Worm (Caenorhabditis elegans) whole organism, late embryonic: ENCODE data around the gene srh-195.

Experiments used
- C08G9.2 ChIP-seq: sonication (generic microtip); optimal IDR thresholded peaks from 2 replicates; lab custom pipeline; 2016; ENCODE audit warnings: mild to moderate bottlenecking, missing genetic modification characterization, moderate library complexity, missing compliant biosample characterization
- F13H6.1 ChIP-seq: sonication (generic microtip); optimal IDR thresholded peaks from 2 replicates; lab custom pipeline; 2016; ENCODE audit warnings: missing genetic modification characterization, missing compliant biosample characterization
- K02D7.2 ChIP-seq: sonication (generic microtip); optimal IDR thresholded peaks from 2 replicates; lab custom pipeline; 2017; ENCODE audit warnings: mild to moderate bottlenecking, missing genetic modification characterization, missing compliant biosample characterization
- K09A11.1 ChIP-seq: sonication (generic microtip); optimal IDR thresholded peaks from 2 replicates; lab custom pipeline; 2017; ENCODE audit warnings: antibody characterized with exemption, mild to moderate bottlenecking, missing genetic modification characterization, missing compliant biosample characterization; ENCODE audit not compliant: insufficient read depth
- T23F11.4 ChIP-seq: fragments of 200-800 bp; sonication (Bioruptor generic); optimal IDR thresholded peaks from 2 replicates; lab custom pipeline; 2018; ENCODE audit warnings: mild to moderate bottlenecking, missing genetic modification characterization, missing compliant biosample characterization
- ahr-1 ChIP-seq: sonication (generic microtip); optimal IDR thresholded peaks from 2 replicates; lab custom pipeline; 2016; ENCODE audit warnings: missing genetic modification characterization, missing compliant biosample characterization
- ama-1 ChIP-seq: fragments of 150-350 bp; optimal IDR thresholded peaks from 2 replicates; lab custom pipeline; 2014
- ceh-2 ChIP-seq: sonication (generic microtip); optimal IDR thresholded peaks from 2 replicates; lab custom pipeline; 2016; ENCODE audit warnings: missing genotype, missing genetic modification characterization, missing compliant biosample characterization
- ceh-24 ChIP-seq: sonication (generic microtip); optimal IDR thresholded peaks from 2 replicates; lab custom pipeline; 2016; ENCODE audit warnings: mild to moderate bottlenecking, missing genetic modification characterization, missing compliant biosample characterization
- ceh-30 ChIP-seq: fragments of 150-350 bp; optimal IDR thresholded peaks from 2 replicates; lab custom pipeline; 2014; ENCODE audit warnings: missing biosample characterization, missing genetic modification characterization
- ceh-31 ChIP-seq: sonication (generic microtip); optimal IDR thresholded peaks from 2 replicates; lab custom pipeline; 2016; ENCODE audit warnings: missing genetic modification characterization, missing compliant biosample characterization
- ceh-34 ChIP-seq: sonication (generic microtip); optimal IDR thresholded peaks from 2 replicates; lab custom pipeline; 2016; ENCODE audit warnings: mild to moderate bottlenecking, missing genetic modification characterization, missing compliant biosample characterization
- ceh-45 ChIP-seq: fragments of 200-800 bp; sonication (Bioruptor generic); IDR thresholded peaks from 2 replicates; pipeline ENCODE4 v1.3.6; 2022; ENCODE audit warnings: missing genetic modification reagents, missing genetic modification characterization, missing compliant biosample characterization
- che-1 ChIP-seq: sonication (generic microtip); optimal IDR thresholded peaks from 2 replicates; lab custom pipeline; 2016; ENCODE audit warnings: mild to moderate bottlenecking, missing genetic modification characterization, missing compliant biosample characterization
- dve-1 ChIP-seq: sonication (generic microtip); optimal IDR thresholded peaks from 2 replicates; lab custom pipeline; 2017; ENCODE audit warnings: antibody characterized with exemption, mild to moderate bottlenecking, missing genetic modification characterization, missing compliant biosample characterization
- elt-4 ChIP-seq: sonication (generic microtip); optimal IDR thresholded peaks from 2 replicates; lab custom pipeline; 2016; ENCODE audit warnings: missing genetic modification characterization, missing compliant biosample characterization
- eyg-1 ChIP-seq: sonication (generic microtip); optimal IDR thresholded peaks from 2 replicates; lab custom pipeline; 2016; ENCODE audit warnings: missing genotype, missing genetic modification characterization, missing compliant biosample characterization
- fax-1 ChIP-seq: sonication (generic microtip); optimal IDR thresholded peaks from 2 replicates; lab custom pipeline; 2016; ENCODE audit warnings: missing genotype, missing genetic modification characterization, missing compliant biosample characterization
- fkh-10 ChIP-seq: fragments of 150-350 bp; optimal IDR thresholded peaks from 2 replicates; lab custom pipeline; 2014; ENCODE audit warnings: missing biosample characterization, missing genetic modification reagents, missing genetic modification characterization
- fkh-6 ChIP-seq: sonication (generic microtip); optimal IDR thresholded peaks from 2 replicates; lab custom pipeline; 2016; ENCODE audit warnings: missing genetic modification characterization, missing compliant biosample characterization
- gmeb-2 ChIP-seq: sonication (generic microtip); optimal IDR thresholded peaks from 2 replicates; lab custom pipeline; 2016; ENCODE audit warnings: missing genetic modification characterization, inconsistent platforms, missing compliant biosample characterization
- hlh-13 ChIP-seq: fragments of 200-800 bp; sonication (Bioruptor generic); optimal IDR thresholded peaks from 2 replicates; lab custom pipeline; 2018; ENCODE audit warnings: mild to moderate bottlenecking, missing genetic modification characterization, missing compliant biosample characterization
- hlh-30 ChIP-seq: sonication (generic microtip); optimal IDR thresholded peaks from 2 replicates; lab custom pipeline; 2017; ENCODE audit warnings: antibody characterized with exemption, missing genetic modification characterization, missing compliant biosample characterization; ENCODE audit not compliant: insufficient read depth
- hlh-6 ChIP-seq: sonication (generic microtip); optimal IDR thresholded peaks from 2 replicates; lab custom pipeline; 2016; ENCODE audit warnings: missing genotype, missing genetic modification characterization, missing compliant biosample characterization
- lin-11 ChIP-seq: fragments of 200-800 bp; sonication (Bioruptor generic); optimal IDR thresholded peaks from 2 replicates; lab custom pipeline; 2018; ENCODE audit warnings: mild to moderate bottlenecking, missing genetic modification characterization, missing compliant biosample characterization
- nfya-1 ChIP-seq: sonication (generic microtip); optimal IDR thresholded peaks from 2 replicates; lab custom pipeline; 2017; ENCODE audit warnings: missing genetic modification characterization, mild to moderate bottlenecking, missing compliant biosample characterization, antibody characterized with exemption, moderate library complexity
- npax-4 ChIP-seq: sonication (generic microtip); optimal IDR thresholded peaks from 2 replicates; lab custom pipeline; 2016; ENCODE audit warnings: missing genetic modification characterization, missing compliant biosample characterization
- pag-3 ChIP-seq: sonication (generic microtip); optimal IDR thresholded peaks from 2 replicates; lab custom pipeline; 2016; ENCODE audit warnings: missing compliant biosample characterization, missing genetic modification characterization, borderline replicate concordance
- pat-9 ChIP-seq: fragments of 200-800 bp; sonication (Bioruptor generic); optimal IDR thresholded peaks from 2 replicates; lab custom pipeline; 2018; ENCODE audit warnings: mild to moderate bottlenecking, missing genetic modification characterization, moderate library complexity, missing compliant biosample characterization
- pax-1 ChIP-seq: fragments of 150-350 bp; optimal IDR thresholded peaks from 2 replicates; lab custom pipeline; 2014; ENCODE audit warnings: missing biosample characterization, missing genetic modification characterization
- pha-2 ChIP-seq: sonication (generic microtip); optimal IDR thresholded peaks from 2 replicates; lab custom pipeline; 2017; ENCODE audit warnings: mild to moderate bottlenecking, missing genetic modification characterization, missing compliant biosample characterization
- pha-4 ChIP-seq: fragments of 150-350 bp; optimal IDR thresholded peaks from 2 replicates; lab custom pipeline; 2018; ENCODE audit warnings: missing biosample characterization, missing genetic modification reagents, missing genetic modification characterization
- pqm-1 ChIP-seq: sonication (generic microtip); optimal IDR thresholded peaks from 2 replicates; lab custom pipeline; 2016; ENCODE audit warnings: missing genetic modification characterization, missing compliant biosample characterization
- rnt-1 ChIP-seq: sonication (generic microtip); optimal IDR thresholded peaks from 2 replicates; lab custom pipeline; 2016; ENCODE audit warnings: missing genetic modification characterization, missing compliant biosample characterization
- sox-2 ChIP-seq: fragments of 200-800 bp; sonication (Bioruptor generic); IDR thresholded peaks from 2 replicates; pipeline ENCODE4 v1.3.6; 2022; ENCODE audit warnings: missing genetic modification reagents, missing genetic modification characterization, missing compliant biosample characterization
- unc-3 ChIP-seq, 2 experiments: fragments of 200-800 bp in 1 of 2; sonication (Bioruptor generic) in 1 of 2; sonication (generic microtip) in 1 of 2; conservative IDR thresholded peaks in 1 of 2; optimal IDR thresholded peaks in 1 of 2; 2 replicates each; pipeline versions ENCODE4 v1.3.6 to Lab custom; 2016 to 2022; ENCODE audit warnings: missing compliant biosample characterization in 2 of 2, missing genetic modification characterization in 2 of 2, missing genetic modification reagents in 1 of 2
- unc-55 ChIP-seq: sonication (generic microtip); optimal IDR thresholded peaks from 2 replicates; lab custom pipeline; 2017; ENCODE audit warnings: missing biosample characterization, missing genetic modification reagents, missing genetic modification characterization
- zip-5 ChIP-seq: sonication (generic microtip); optimal IDR thresholded peaks from 2 replicates; lab custom pipeline; 2016; ENCODE audit warnings: missing genetic modification characterization, missing compliant biosample characterization

The srh-195 gene

ce11 chrII:2114488-2114887 is 2.2 kb downstream of the srh-195 start:
- TF ChIP-seq K09A11.1 (tag; lab: Kevin White, UChicago) (no peak), nfya-1 (tag; lab: Kevin White, UChicago) (no peak), pax-1 (tag; lab: Kevin White, UChicago) (no peak), ama-1 (no peak)
- TF ChIP-seq, all 69 proteins: peak for 0

- TF ChIP-seq ceh-34 (tag; lab: Kevin White, UChicago), result no peak
- TF ChIP-seq unc-55, result no peak
- no peak for TF ChIP-seq fkh-10 (GFP tag; lab: Kevin White, UChicago)
- no peak for TF ChIP-seq rnt-1 (tag; lab: Kevin White, UChicago)
- no peak for TF ChIP-seq F13H6.1 (tag; lab: Kevin White, UChicago)
- TF ChIP-seq ahr-1 (tag; lab: Kevin White, UChicago), result no peak
- no peak for TF ChIP-seq zip-5 (tag; lab: Kevin White, UChicago)
- TF ChIP-seq pax-1 (tag; lab: Kevin White, UChicago), result no peak
- TF ChIP-seq hlh-13, result no peak
- no peak for TF ChIP-seq ceh-2 (tag; lab: Kevin White, UChicago)
- TF ChIP-seq che-1, result no peak
- TF ChIP-seq pag-3 (tag; lab: Kevin White, UChicago), result no peak
These were observed 3.7 kb downstream of the srh-195 start, which contains the start of gene R52.6 for ce11 chrII:2112948-2113347. TSS of gene R52.6 (minus strand) at chrII:2113048.

- TF ChIP-seq pha-2 (tag; lab: Kevin White, UChicago) (no peak), ceh-31 (tag; lab: Kevin White, UChicago) (no peak), ceh-30 (tag; lab: Kevin White, UChicago) (no peak), pha-4 (tag; lab: Kevin White, UChicago) (no peak), pax-1 (tag; lab: Kevin White, UChicago) (no peak), pqm-1 (tag; lab: Kevin White, UChicago) (no peak), T23F11.4 (GFP tag; lab: Kevin White, UChicago) (no peak), npax-4 (tag; lab: Kevin White, UChicago) (no peak), lin-11 (tag; lab: Kevin White, UChicago) (no peak), elt-4 (tag; lab: Kevin White, UChicago) (no peak), nfya-1 (tag; lab: Kevin White, UChicago) (no peak), gmeb-2 (tag; lab: Kevin White, UChicago) (no peak), ceh-2 (tag; lab: Kevin White, UChicago) (no peak), unc-3 (GFP tag; conservative IDR thresholded peaks at IDR 0.05; lab: Robert Waterston, UW) (no peak), unc-3 (tag; optimal IDR thresholded peaks at IDR 0.05; lab: Kevin White, UChicago) (no peak), hlh-6 (tag; lab: Kevin White, UChicago) (no peak), ama-1 (no peak), dve-1 (tag; lab: Kevin White, UChicago) (no peak), fax-1 (tag; lab: Kevin White, UChicago) (no peak), pag-3 (tag; lab: Kevin White, UChicago) (no peak)
These were observed 6.8 kb downstream of the srh-195 start, which contains the start of gene R52.5 for ce11 chrII:2109943-2110342. TSS of gene R52.5 (minus strand) at chrII:2110043.

ce11 chrII:2108295-2108694 is 8.4 kb downstream of the srh-195 start, which contains the start of gene R52.4:
TSS of gene R52.4 (minus strand) at chrII:2108395.
- TF ChIP-seq eyg-1 (tag; lab: Kevin White, UChicago) (no peak), ama-1 (no peak), ahr-1 (tag; lab: Kevin White, UChicago) (no peak), ceh-24 (tag; lab: Kevin White, UChicago) (no peak), ceh-45 (no peak), pat-9 (tag; lab: Kevin White, UChicago) (no peak), gmeb-2 (tag; lab: Kevin White, UChicago) (no peak), fkh-6 (tag; lab: Kevin White, UChicago) (no peak), K02D7.2 (tag; lab: Kevin White, UChicago) (no peak), sox-2 (GFP tag; lab: Robert Waterston, UW) (no peak), C08G9.2 (tag; lab: Kevin White, UChicago) (no peak), npax-4 (tag; lab: Kevin White, UChicago) (no peak), hlh-30 (tag; lab: Kevin White, UChicago) (no peak), pha-4 (tag; lab: Kevin White, UChicago) (no peak)
- TF ChIP-seq, all 69 proteins: peak for 0
